Fruit fly (Drosophila melanogaster) S2 (cell line): Measurements from ENCODE around the gene snz.

Experiments used
- CG8478 ChIP-seq: fragments of >200 bp; optimal IDR thresholded peaks from 2 replicates; lab custom pipeline; 2018
- CTCF ChIP-seq, 2 experiments: fragments of >200 bp; optimal IDR thresholded peaks; 2 replicates each; lab custom pipeline; 2018

Gene snz

DNA sequence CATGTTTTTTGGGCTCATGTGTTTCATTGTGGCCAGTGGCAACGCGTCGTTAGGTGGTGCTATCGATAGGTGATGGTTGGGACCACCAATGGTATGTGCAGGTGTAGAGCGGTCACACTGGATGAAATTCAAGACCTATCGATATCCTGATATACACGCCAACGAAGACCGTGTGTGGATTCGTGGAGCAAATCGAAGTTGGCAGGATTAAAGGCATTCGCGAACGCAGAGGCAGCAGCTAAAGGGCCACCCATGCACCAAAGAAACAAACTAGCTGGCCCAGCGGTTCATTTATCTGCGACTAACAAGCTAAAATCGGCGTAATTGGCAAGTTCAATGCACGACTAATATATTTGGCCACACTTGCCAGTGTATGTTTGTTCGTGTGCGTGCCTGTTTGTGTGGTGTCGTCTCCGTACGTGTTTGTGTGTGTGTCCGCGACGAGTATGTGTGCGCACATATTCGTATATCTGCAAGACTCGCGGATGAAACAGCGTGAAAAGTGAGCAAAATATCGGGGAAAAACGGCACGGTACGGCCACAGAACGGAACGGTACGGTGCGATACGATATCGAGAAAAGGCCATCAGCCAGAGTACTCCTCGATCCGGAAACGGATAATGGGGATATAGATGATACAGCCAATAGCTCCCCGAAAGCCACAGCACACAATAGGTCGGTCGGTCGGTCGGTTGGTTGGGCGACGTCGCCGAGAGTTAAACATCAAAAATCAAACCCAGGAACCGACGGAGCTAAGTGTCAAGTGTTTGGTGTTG lies 24.1 kb downstream of the snz start, which contains the start of gene Ubr3:
Gene Ubr3, plus strand, starts transcription at position 99 of the 775 bp plus-strand sequence.
- TF ChIP-seq CG8478 (no peak), CTCF (optimal IDR thresholded peaks at IDR 0.05; lab: Kevin White, UChicago) (no peak)

DNA sequence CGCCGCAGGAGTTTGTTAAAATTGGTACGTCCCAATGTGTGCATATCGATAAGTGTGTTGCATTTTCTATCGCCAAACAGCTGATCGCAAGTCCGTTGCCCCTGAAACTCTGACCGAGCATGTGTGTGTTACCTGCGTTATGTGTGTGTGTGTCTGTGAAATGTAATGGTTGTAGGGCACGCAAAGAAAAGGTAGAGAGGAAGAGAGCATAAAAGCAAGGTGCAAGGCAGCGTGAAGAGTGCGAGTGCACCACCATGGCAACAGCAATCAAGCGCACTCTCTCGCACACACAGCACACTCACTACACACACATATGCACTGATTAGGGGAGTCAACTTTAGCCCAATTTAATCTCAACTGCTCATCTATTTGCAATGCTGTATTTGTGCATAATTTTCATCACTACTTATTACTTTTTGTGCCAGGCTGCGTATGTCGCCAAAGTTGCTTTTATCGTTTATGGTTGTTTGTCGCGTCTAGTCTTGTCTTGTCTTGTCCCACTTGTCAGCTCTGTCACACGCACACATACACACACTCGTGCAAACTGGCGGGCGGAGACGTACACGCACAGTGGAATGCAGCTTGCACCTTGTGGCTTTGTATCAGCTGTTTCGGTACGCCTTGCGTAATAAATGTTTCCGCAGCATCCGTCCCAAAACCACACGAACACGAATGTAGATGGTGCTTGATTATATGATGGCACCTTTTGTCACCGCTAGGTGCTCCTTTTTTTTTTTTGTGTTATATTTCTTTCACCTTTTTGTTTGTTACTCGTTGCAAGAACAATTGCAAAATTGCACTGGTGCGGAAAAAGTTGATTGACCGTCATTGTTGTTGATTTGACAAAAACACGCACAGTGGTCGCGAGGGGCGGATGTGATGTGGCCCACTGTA lies 25.9 kb downstream of the snz start:
- TF ChIP-seq CTCF (optimal IDR thresholded peaks at IDR 0.05; lab: Kevin White, UChicago) (no peak), CG8478 (no peak)

dm6 chrX:7938482-7938804 lies 26.6 kb downstream of the snz start:
- TF ChIP-seq CTCF (optimal IDR thresholded peaks at IDR 0.05; lab: Kevin White, UChicago) (no peak), CG8478 (no peak)

dm6 chrX:7944151-7944713 lies 32.3 kb downstream of the snz start:
- no peak for TF ChIP-seq CTCF (optimal IDR thresholded peaks at IDR 0.05; lab: Kevin White, UChicago)
- TF ChIP-seq CG8478, result no peak

- TF ChIP-seq CTCF (optimal IDR thresholded peaks at IDR 0.05; lab: Kevin White, UChicago) (no peak), CG8478 (no peak)
Observed at dm6 chrX:7944772-7945722, 33.2 kb downstream of the snz start.

DNA sequence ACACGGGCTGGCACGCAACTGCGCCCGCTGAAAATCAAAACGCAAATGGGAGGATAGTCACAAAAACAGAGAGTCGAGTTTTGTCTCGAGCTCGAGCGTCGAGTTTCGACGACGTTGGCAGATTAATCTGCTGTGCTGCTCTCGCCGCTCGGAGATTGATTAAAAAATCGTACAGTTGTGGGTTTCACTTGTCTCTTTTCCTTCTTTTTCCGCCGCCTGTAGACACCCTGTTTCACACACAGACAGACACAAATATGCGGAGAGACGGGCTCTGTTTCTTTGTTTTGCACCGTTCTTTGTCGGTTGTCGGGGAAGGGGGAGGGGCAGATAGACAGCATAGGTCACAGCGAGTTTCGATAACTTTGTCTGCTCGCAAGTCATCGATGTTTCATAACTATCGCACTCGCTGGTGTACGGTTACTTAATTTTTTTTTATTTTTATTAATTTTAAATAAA lies 35.0 kb downstream of the snz start, which contains the start of gene orion:
Gene orion, minus strand, starts transcription at position 51 of the 456 bp plus-strand sequence.
- TF ChIP-seq CG8478 (no peak), CTCF (optimal IDR thresholded peaks at IDR 0.05; lab: Kevin White, UChicago) (no peak)

DNA sequence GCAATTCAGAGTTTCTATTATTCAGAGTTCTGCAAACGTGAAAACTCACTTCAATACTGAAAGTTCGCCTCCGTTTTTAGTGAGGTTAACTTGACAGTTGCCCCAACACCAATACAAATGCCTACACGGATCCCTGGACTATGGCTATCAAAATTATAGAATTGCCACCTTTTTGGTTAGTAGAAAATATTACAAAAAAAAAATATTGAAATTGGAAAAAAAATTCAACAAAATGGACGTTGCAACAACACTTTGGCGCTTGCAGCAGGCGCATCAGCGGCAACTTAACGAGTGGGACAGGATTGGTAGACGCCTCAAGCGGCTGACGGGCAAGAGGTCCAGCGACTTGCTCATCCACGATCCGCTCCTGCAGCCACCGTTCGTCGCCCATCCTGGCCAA lies 44.0 kb downstream of the snz start, which contains the start of the genes CG15332 and CG15330:
Gene CG15332, minus strand, starts transcription at position 101 of the 400 bp plus-strand sequence.
Gene CG15330, plus strand, starts transcription at position 175 of the 400 bp plus-strand sequence.
- TF ChIP-seq CG8478 (no peak), CTCF (optimal IDR thresholded peaks at IDR 0.05; lab: Kevin White, UChicago) (no peak)

dm6 chrX:7959025-7959424 lies 47.1 kb downstream of the snz start:
- TF ChIP-seq CTCF (optimal IDR thresholded peaks at IDR 0.05; lab: Kevin White, UChicago), result no peak
- no peak for TF ChIP-seq CG8478

dm6 chrX:7959512-7959911 lies 47.6 kb downstream of the snz start:
- no peak for TF ChIP-seq CG8478
- TF ChIP-seq CTCF (optimal IDR thresholded peaks at IDR 0.05; lab: Kevin White, UChicago), result no peak

dm6 chrX:7960988-7961387 lies 49.1 kb downstream of the snz start:
- no peak for TF ChIP-seq CTCF (optimal IDR thresholded peaks at IDR 0.05; lab: Kevin White, UChicago)
- TF ChIP-seq CG8478, result no peak

DNA sequence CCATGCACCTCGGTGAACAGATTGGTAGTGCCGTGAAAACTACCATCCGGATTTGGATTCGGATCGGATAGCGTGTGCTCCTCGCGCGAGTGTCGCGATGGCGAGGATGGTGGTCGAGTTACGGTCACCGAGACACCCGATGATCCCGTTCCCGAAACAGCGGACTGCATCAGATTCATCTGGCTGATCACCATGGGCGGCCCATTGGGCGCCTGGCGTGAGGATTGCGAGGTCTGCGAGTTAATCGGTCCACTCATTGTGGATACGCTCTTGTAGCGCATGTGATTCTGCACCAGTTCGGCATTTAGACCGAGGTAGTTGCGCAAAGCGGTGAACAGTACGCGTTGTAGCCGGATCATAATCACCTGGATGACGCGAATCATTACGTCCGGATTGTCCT lies 51.8 kb downstream of the snz start, which contains the start of gene sn:
Gene sn, plus strand, starts transcription at position 301 of the 400 bp plus-strand sequence.
- TF ChIP-seq CTCF (optimal IDR thresholded peaks at IDR 0.05; lab: Kevin White, UChicago), result no peak
- TF ChIP-seq CG8478, result no peak

DNA sequence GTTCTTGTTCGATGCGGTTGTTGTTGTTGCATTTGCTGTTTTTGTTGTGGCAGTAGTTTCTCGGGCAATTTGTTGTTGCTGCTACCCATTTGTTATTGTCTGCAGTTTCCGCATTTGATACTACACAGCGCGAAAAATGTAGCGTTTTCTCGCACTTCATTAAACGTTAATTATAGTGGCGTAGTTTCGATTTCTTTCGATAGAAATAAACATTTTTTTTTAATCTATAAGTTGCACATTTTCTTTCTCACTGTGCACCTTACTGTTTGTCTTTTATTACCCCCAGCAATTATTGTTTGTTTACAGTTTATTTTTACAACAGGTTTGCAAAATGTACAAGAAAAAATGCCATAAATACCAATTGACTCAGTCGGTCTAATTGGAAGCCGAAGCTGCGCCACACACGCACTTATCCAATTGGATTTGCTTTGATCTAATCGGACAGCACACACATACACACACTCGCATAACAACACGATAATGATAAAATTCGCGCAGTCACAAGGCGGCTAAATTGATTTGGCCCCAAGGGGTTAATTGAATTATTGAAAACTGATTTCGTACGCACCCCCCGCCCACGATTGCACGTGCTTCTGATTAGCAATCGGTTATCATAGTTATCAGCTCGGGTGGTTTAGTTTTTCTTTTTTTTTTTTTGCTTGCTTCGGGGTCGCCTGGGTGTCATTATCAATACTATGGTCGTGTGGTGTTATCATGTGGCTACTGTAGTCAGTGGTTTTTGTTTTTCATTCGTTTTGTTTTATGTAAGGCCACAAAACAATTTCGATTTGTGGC lies 54.1 kb downstream of the snz start:
- TF ChIP-seq CTCF (optimal IDR thresholded peaks at IDR 0.05; lab: Kevin White, UChicago) (no peak), CG8478 (no peak)

DNA sequence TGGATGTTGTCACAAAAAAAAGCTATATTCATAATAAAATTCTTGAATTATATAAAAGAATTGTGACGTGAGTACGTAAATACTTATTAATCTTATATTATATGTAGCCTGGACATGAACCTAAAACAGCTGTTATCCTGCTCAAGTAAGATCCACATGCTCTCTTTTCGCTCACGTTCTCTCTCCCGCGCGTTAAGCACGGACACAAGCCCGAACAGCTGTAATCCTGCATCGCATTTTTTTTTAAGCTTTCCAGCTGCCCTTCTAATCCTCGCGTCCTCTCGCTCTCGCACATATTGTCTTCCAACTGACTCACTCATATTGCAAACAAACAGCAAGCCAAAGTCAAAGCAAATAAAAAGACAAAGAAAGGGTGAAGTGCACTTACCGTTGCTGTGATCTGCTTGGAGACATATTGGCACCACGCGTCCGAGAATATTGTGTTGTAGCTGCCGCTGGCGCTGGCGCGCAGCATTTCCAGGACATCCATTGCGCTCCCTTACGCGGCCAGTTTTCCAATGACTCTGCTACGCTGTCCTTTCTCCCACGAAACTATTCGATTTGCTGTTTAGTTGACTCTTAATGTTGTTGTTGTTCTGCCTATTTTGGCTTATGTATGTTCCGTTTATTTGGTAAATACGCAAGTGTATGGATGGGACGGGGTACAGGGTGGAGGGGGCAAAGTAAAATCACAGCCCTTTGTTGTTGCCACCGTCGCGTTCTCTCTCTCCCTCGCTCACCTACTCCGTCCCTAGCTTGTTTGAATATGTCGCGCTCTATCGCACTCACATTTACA lies 55.4 kb downstream of the snz start:
- TF ChIP-seq CG8478 (no peak), CTCF (optimal IDR thresholded peaks at IDR 0.05; lab: Kevin White, UChicago) (no peak)
